Worm (Caenorhabditis elegans) whole organism, L3 larva: Measurements from ENCODE around the gene mesp-1.

Experiments used
- ceh-9 ChIP-seq: sonication (generic microtip); optimal IDR thresholded peaks from 2 replicates; lab custom pipeline; 2018; ENCODE audit warnings: missing biosample characterization, missing genetic modification characterization
- fos-1 ChIP-seq: fragments of 150-350 bp; optimal IDR thresholded peaks from 2 replicates; lab custom pipeline; 2014; ENCODE audit warnings: missing biosample characterization, missing genetic modification characterization
- nhr-76 ChIP-seq: fragments of 150-350 bp; sonication (generic microtip); optimal IDR thresholded peaks from 5 replicates; lab custom pipeline; 2014; ENCODE audit warnings: missing biosample characterization, missing genetic modification characterization
- unc-39 ChIP-seq: sonication (generic microtip); optimal IDR thresholded peaks from 4 replicates; lab custom pipeline; 2017; ENCODE audit warnings: missing biosample characterization, missing genetic modification characterization

- TF ChIP-seq ceh-9 (tag; lab: Kevin White, UChicago) (no peak), fos-1 (tag; lab: Kevin White, UChicago) (no peak), unc-39 (tag; lab: Kevin White, UChicago) (no peak), nhr-76 (tag; lab: Kevin White, UChicago) (no peak)
Measured at ce11 chrIV:8540268-8540667, 41.2 kb downstream of the mesp-1 start.
